Worm (Caenorhabditis elegans) whole organism, late embryonic: ENCODE measurements around the gene C03B1.10.

Experiments
- C08G9.2 ChIP-seq: sonication (generic microtip); optimal IDR thresholded peaks from 2 replicates; lab custom pipeline; 2016; ENCODE audit warnings: mild to moderate bottlenecking, missing genetic modification characterization, moderate library complexity, missing compliant biosample characterization
- K02D7.2 ChIP-seq: sonication (generic microtip); optimal IDR thresholded peaks from 2 replicates; lab custom pipeline; 2017; ENCODE audit warnings: mild to moderate bottlenecking, missing genetic modification characterization, missing compliant biosample characterization
- K09A11.1 ChIP-seq: sonication (generic microtip); optimal IDR thresholded peaks from 2 replicates; lab custom pipeline; 2017; ENCODE audit warnings: antibody characterized with exemption, mild to moderate bottlenecking, missing genetic modification characterization, missing compliant biosample characterization; ENCODE audit not compliant: insufficient read depth
- T23F11.4 ChIP-seq: fragments of 200-800 bp; sonication (Bioruptor generic); optimal IDR thresholded peaks from 2 replicates; lab custom pipeline; 2018; ENCODE audit warnings: mild to moderate bottlenecking, missing genetic modification characterization, missing compliant biosample characterization
- ahr-1 ChIP-seq: sonication (generic microtip); optimal IDR thresholded peaks from 2 replicates; lab custom pipeline; 2016; ENCODE audit warnings: missing genetic modification characterization, missing compliant biosample characterization
- ceh-14 ChIP-seq: sonication (generic microtip); optimal IDR thresholded peaks from 2 replicates; lab custom pipeline; 2016; ENCODE audit warnings: missing genotype, missing genetic modification characterization, missing compliant biosample characterization
- ceh-19 ChIP-seq: fragments of 200-800 bp; sonication (Bioruptor generic); optimal IDR thresholded peaks from 2 replicates; lab custom pipeline; 2018; ENCODE audit warnings: mild to moderate bottlenecking, missing genetic modification characterization, missing compliant biosample characterization
- ceh-2 ChIP-seq: sonication (generic microtip); optimal IDR thresholded peaks from 2 replicates; lab custom pipeline; 2016; ENCODE audit warnings: missing genotype, missing genetic modification characterization, missing compliant biosample characterization
- ceh-22 ChIP-seq: sonication (generic microtip); optimal IDR thresholded peaks from 2 replicates; lab custom pipeline; 2017; ENCODE audit warnings: missing biosample characterization, missing genetic modification characterization
- ceh-34 ChIP-seq: sonication (generic microtip); optimal IDR thresholded peaks from 2 replicates; lab custom pipeline; 2016; ENCODE audit warnings: mild to moderate bottlenecking, missing genetic modification characterization, missing compliant biosample characterization
- ceh-6 ChIP-seq: fragments of 200-800 bp; sonication (Bioruptor generic); optimal IDR thresholded peaks from 2 replicates; lab custom pipeline; 2018; ENCODE audit warnings: mild to moderate bottlenecking, missing genetic modification characterization, missing compliant biosample characterization
- dmd-4 ChIP-seq: sonication (generic microtip); optimal IDR thresholded peaks from 2 replicates; lab custom pipeline; 2016; ENCODE audit warnings: borderline replicate concordance, missing genetic modification characterization, missing compliant biosample characterization
- dve-1 ChIP-seq: sonication (generic microtip); optimal IDR thresholded peaks from 2 replicates; lab custom pipeline; 2017; ENCODE audit warnings: antibody characterized with exemption, mild to moderate bottlenecking, missing genetic modification characterization, missing compliant biosample characterization
- elt-2 ChIP-seq: sonication (generic microtip); optimal IDR thresholded peaks from 2 replicates; lab custom pipeline; 2016; ENCODE audit warnings: missing genetic modification reagents, missing genetic modification characterization, missing compliant biosample characterization
- ets-4 ChIP-seq: sonication (generic microtip); optimal IDR thresholded peaks from 2 replicates; lab custom pipeline; 2016; ENCODE audit warnings: missing genetic modification characterization, missing compliant biosample characterization
- eyg-1 ChIP-seq: sonication (generic microtip); optimal IDR thresholded peaks from 2 replicates; lab custom pipeline; 2016; ENCODE audit warnings: missing genotype, missing genetic modification characterization, missing compliant biosample characterization
- fkh-10 ChIP-seq: fragments of 150-350 bp; optimal IDR thresholded peaks from 2 replicates; lab custom pipeline; 2014; ENCODE audit warnings: missing biosample characterization, missing genetic modification reagents, missing genetic modification characterization
- hlh-30 ChIP-seq: sonication (generic microtip); optimal IDR thresholded peaks from 2 replicates; lab custom pipeline; 2017; ENCODE audit warnings: antibody characterized with exemption, missing genetic modification characterization, missing compliant biosample characterization; ENCODE audit not compliant: insufficient read depth
- hlh-6 ChIP-seq: sonication (generic microtip); optimal IDR thresholded peaks from 2 replicates; lab custom pipeline; 2016; ENCODE audit warnings: missing genotype, missing genetic modification characterization, missing compliant biosample characterization
- hlh-8 ChIP-seq: sonication (generic microtip); optimal IDR thresholded peaks from 2 replicates; lab custom pipeline; 2016; ENCODE audit warnings: missing genotype, missing genetic modification characterization, missing compliant biosample characterization
- lim-6 ChIP-seq: sonication (generic microtip); optimal IDR thresholded peaks from 2 replicates; lab custom pipeline; 2016; ENCODE audit warnings: missing genetic modification characterization, missing compliant biosample characterization
- lin-11 ChIP-seq: fragments of 200-800 bp; sonication (Bioruptor generic); optimal IDR thresholded peaks from 2 replicates; lab custom pipeline; 2018; ENCODE audit warnings: mild to moderate bottlenecking, missing genetic modification characterization, missing compliant biosample characterization
- nhr-11 ChIP-seq: fragments of 150-350 bp; optimal IDR thresholded peaks from 2 replicates; lab custom pipeline; 2014; ENCODE audit warnings: missing biosample characterization, missing genetic modification characterization
- npax-4 ChIP-seq: sonication (generic microtip); optimal IDR thresholded peaks from 2 replicates; lab custom pipeline; 2016; ENCODE audit warnings: missing genetic modification characterization, missing compliant biosample characterization
- pag-3 ChIP-seq: sonication (generic microtip); optimal IDR thresholded peaks from 2 replicates; lab custom pipeline; 2016; ENCODE audit warnings: missing compliant biosample characterization, missing genetic modification characterization, borderline replicate concordance
- pat-9 ChIP-seq: fragments of 200-800 bp; sonication (Bioruptor generic); optimal IDR thresholded peaks from 2 replicates; lab custom pipeline; 2018; ENCODE audit warnings: mild to moderate bottlenecking, missing genetic modification characterization, moderate library complexity, missing compliant biosample characterization
- pax-1 ChIP-seq: fragments of 150-350 bp; optimal IDR thresholded peaks from 2 replicates; lab custom pipeline; 2014; ENCODE audit warnings: missing biosample characterization, missing genetic modification characterization
- pha-2 ChIP-seq: sonication (generic microtip); optimal IDR thresholded peaks from 2 replicates; lab custom pipeline; 2017; ENCODE audit warnings: mild to moderate bottlenecking, missing genetic modification characterization, missing compliant biosample characterization
- pha-4 ChIP-seq: fragments of 150-350 bp; optimal IDR thresholded peaks from 2 replicates; lab custom pipeline; 2018; ENCODE audit warnings: missing biosample characterization, missing genetic modification reagents, missing genetic modification characterization
- pqm-1 ChIP-seq: sonication (generic microtip); optimal IDR thresholded peaks from 2 replicates; lab custom pipeline; 2016; ENCODE audit warnings: missing genetic modification characterization, missing compliant biosample characterization
- pros-1 ChIP-seq: fragments of 150-350 bp; optimal IDR thresholded peaks from 2 replicates; lab custom pipeline; 2014; ENCODE audit warnings: missing biosample characterization, missing genetic modification reagents, missing genetic modification characterization
- rnt-1 ChIP-seq: sonication (generic microtip); optimal IDR thresholded peaks from 2 replicates; lab custom pipeline; 2016; ENCODE audit warnings: missing genetic modification characterization, missing compliant biosample characterization
- sox-4 ChIP-seq: sonication (generic microtip); optimal IDR thresholded peaks from 2 replicates; lab custom pipeline; 2017; ENCODE audit warnings: mild to moderate bottlenecking, missing genetic modification characterization, inconsistent platforms, missing compliant biosample characterization
- tbx-2 ChIP-seq: sonication (generic microtip); optimal IDR thresholded peaks from 2 replicates; lab custom pipeline; 2016; ENCODE audit warnings: missing genetic modification characterization, missing compliant biosample characterization
- unc-3 ChIP-seq, 2 experiments: fragments of 200-800 bp in 1 of 2; sonication (Bioruptor generic) in 1 of 2; sonication (generic microtip) in 1 of 2; conservative IDR thresholded peaks in 1 of 2; optimal IDR thresholded peaks in 1 of 2; 2 replicates each; pipeline versions ENCODE4 v1.3.6 to Lab custom; 2016 to 2022; ENCODE audit warnings: missing compliant biosample characterization in 2 of 2, missing genetic modification characterization in 2 of 2, missing genetic modification reagents in 1 of 2
- unc-42 ChIP-seq: sonication (generic microtip); optimal IDR thresholded peaks from 2 replicates; lab custom pipeline; 2016; ENCODE audit warnings: missing genotype, missing genetic modification characterization, missing compliant biosample characterization
- ztf-16 ChIP-seq: sonication (generic microtip); optimal IDR thresholded peaks from 2 replicates; lab custom pipeline; 2017; ENCODE audit warnings: missing genetic modification characterization, missing compliant biosample characterization

Gene C03B1.10

ce11 chrX:6341513-6341912 lies 16.2 kb downstream of the C03B1.10 start, which contains the start of gene C03B1.7:
Gene C03B1.7 (plus strand): TSS chrX:6341813.
- TF ChIP-seq ceh-6 (no peak), hlh-30 (no peak)
- TF ChIP-seq, all 69 proteins: peak for 0

ce11 chrX:6338446-6338845 lies 19.2 kb downstream of the C03B1.10 start:
- TF ChIP-seq unc-3 (GFP tag; conservative IDR thresholded peaks at IDR 0.05; lab: Robert Waterston, UW): no peak
- TF ChIP-seq unc-3 (tag; optimal IDR thresholded peaks at IDR 0.05; lab: Kevin White, UChicago): no peak
- no peak for TF ChIP-seq ceh-6
- peak; percentile 40 for TF ChIP-seq pqm-1 (tag; lab: Kevin White, UChicago)
- peak; percentile 92 for TF ChIP-seq elt-2 (tag; lab: Kevin White, UChicago)

- TF ChIP-seq elt-2 (tag; lab: Kevin White, UChicago) (no peak), sox-4 (tag; lab: Kevin White, UChicago) (no peak), nhr-11 (tag; lab: Kevin White, UChicago) (no peak), ahr-1 (tag; lab: Kevin White, UChicago) (no peak), pag-3 (no peak), lim-6 (no peak), pat-9 (tag; lab: Kevin White, UChicago) (no peak), fkh-10 (no peak), hlh-8 (no peak), pax-1 (tag; lab: Kevin White, UChicago) (no peak), ztf-16 (tag; lab: Kevin White, UChicago) (no peak), eyg-1 (tag; lab: Kevin White, UChicago) (no peak), pros-1 (tag; lab: Kevin White, UChicago) (no peak), rnt-1 (tag; lab: Kevin White, UChicago) (no peak)
Measured at ce11 chrX:6337951-6338350, 19.7 kb downstream of the C03B1.10 start, which contains the start of gene C03B1.13. Gene C03B1.13 (minus strand): TSS chrX:6338051.

ce11 chrX:6337338-6337737 lies 20.3 kb downstream of the C03B1.10 start:
- TF ChIP-seq ceh-19 (GFP tag; lab: Kevin White, UChicago) (no peak), pha-4 (no peak), ceh-14 (tag; lab: Kevin White, UChicago) (no peak), lin-11 (tag; lab: Kevin White, UChicago) (no peak), pha-2 (no peak), ceh-22 (tag; lab: Kevin White, UChicago) (no peak), K09A11.1 (no peak)

- no peak for TF ChIP-seq ceh-2
- TF ChIP-seq dmd-4: no peak
- TF ChIP-seq ceh-6: no peak
- TF ChIP-seq K02D7.2 (tag; lab: Kevin White, UChicago): no peak
- no peak for TF ChIP-seq T23F11.4 (GFP tag; lab: Kevin White, UChicago)
- TF ChIP-seq pha-2: no peak
- no peak for TF ChIP-seq unc-42 (tag; lab: Kevin White, UChicago)
- TF ChIP-seq dve-1 (tag; lab: Kevin White, UChicago): no peak
- TF ChIP-seq, all 69 proteins: peak for 0
Measured at ce11 chrX:6334602-6335001, 23.1 kb downstream of the C03B1.10 start.

- TF ChIP-seq ahr-1 (tag; lab: Kevin White, UChicago) (no peak), tbx-2 (tag; lab: Kevin White, UChicago) (no peak), ceh-22 (tag; lab: Kevin White, UChicago) (no peak), unc-42 (tag; lab: Kevin White, UChicago) (no peak), ceh-34 (tag; lab: Kevin White, UChicago) (no peak), lin-11 (tag; lab: Kevin White, UChicago) (no peak), hlh-8 (no peak), npax-4 (tag; lab: Kevin White, UChicago) (no peak), pat-9 (tag; lab: Kevin White, UChicago) (no peak), eyg-1 (tag; lab: Kevin White, UChicago) (no peak), pros-1 (tag; lab: Kevin White, UChicago) (no peak), ceh-2 (no peak), hlh-6 (no peak), ets-4 (tag; lab: Kevin White, UChicago) (no peak), C08G9.2 (tag; lab: Kevin White, UChicago) (no peak)
Measured at ce11 chrX:6333998-6334397, 23.7 kb downstream of the C03B1.10 start, which contains the start of gene col-171. Gene col-171 (plus strand): TSS chrX:6334298.
